Worm (Caenorhabditis elegans): Measurements from ENCODE around the gene srd-4.
A peak's percentile ranks its signal among the peaks of the same experiment; 100 is the strongest.

srd-4 gene

DNA sequence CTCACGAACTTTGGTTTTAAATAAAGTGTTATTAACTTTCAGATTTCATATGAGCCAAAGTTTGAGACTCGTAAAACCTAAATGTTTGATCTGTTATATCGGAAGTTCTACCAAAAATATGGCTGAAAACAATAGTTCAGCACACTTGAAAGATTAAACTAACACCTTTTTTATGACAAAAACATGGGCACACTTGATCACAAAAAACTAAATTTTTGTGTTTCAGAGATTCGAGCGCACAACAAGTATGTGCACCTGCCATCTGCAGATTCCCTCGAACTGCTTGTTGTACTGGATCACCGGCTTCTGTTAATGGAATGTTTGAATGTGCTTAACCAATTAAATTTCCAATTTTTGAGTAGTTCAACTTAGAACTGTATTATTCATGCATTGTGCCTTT lies 31.0 kb upstream of the srd-4 start:
- no peak for TF ChIP-seq sea-2 (GFP tag; optimal IDR thresholded peaks at IDR 0.05)
- TF ChIP-seq nfya-1 (tag; optimal IDR thresholded peaks at IDR 0.05; ENCODE audit: insufficient read depth): no peak
- TF ChIP-seq nhr-25 (tag; optimal IDR thresholded peaks at IDR 0.05): no peak
- no peak for TF ChIP-seq ztf-4 (tag; optimal IDR thresholded peaks at IDR 0.05)
- TF ChIP-seq ceh-16 (tag; optimal IDR thresholded peaks at IDR 0.05): no peak
- no peak for TF ChIP-seq ZK546.5 (tag; optimal IDR thresholded peaks at IDR 0.05)
- TF ChIP-seq ceh-82 (tag; optimal IDR thresholded peaks at IDR 0.05): no peak
- TF ChIP-seq ztf-11 (tag; optimal IDR thresholded peaks at IDR 0.05): no peak
- TF ChIP-seq lin-15B (tag; optimal IDR thresholded peaks at IDR 0.05): no peak
- TF ChIP-seq ceh-28 (tag; optimal IDR thresholded peaks at IDR 0.05): no peak
- TF ChIP-seq hmg-11 (tag; optimal IDR thresholded peaks at IDR 0.05): no peak
- TF ChIP-seq unc-39 (tag; optimal IDR thresholded peaks at IDR 0.05): no peak
- no peak for TF ChIP-seq nhr-43 (tag; optimal IDR thresholded peaks at IDR 0.05; ENCODE audit: poor library complexity, severe bottlenecking)
- no peak for TF ChIP-seq elt-2 (tag; optimal IDR thresholded peaks at IDR 0.05)
- no peak for TF ChIP-seq nhr-11 (tag; optimal IDR thresholded peaks at IDR 0.05)
- TF ChIP-seq ama-1 (optimal IDR thresholded peaks at IDR 0.05): no peak
- no peak for TF ChIP-seq aly-2 (tag; optimal IDR thresholded peaks at IDR 0.05)
- no peak for TF ChIP-seq daf-12 (tag; optimal IDR thresholded peaks at IDR 0.05)
- no peak for TF ChIP-seq eor-1 (tag; optimal IDR thresholded peaks at IDR 0.05)
- TF ChIP-seq nhr-28 (tag; optimal IDR thresholded peaks at IDR 0.05): no peak

DNA sequence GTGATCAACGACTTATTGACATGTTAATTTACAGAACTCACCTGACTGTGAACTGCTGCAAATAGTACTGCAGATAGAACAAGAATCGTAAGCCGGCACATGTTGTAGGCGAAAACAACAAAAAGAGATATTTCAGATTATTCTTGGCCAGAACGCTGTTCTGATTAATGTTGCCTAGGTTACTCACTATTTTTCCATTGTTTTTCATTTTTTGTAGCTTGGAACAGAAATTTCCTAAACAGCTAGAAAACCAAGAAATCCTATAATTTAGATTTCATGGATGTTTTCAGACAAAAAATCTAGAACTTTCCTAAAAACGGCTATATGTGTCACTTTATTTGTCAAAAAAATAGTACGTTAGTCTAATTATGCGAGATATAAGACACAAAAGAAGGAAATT lies 30.2 kb upstream of the srd-4 start, which contains the start of gene C27A7.9:
Gene C27A7.9 (minus strand): TSS at position 101 of the 400 bp plus-strand sequence.
- TF ChIP-seq unc-39 (tag; optimal IDR thresholded peaks at IDR 0.05) (no peak), mdl-1 (tag; optimal IDR thresholded peaks at IDR 0.05) (no peak), elt-3 (tag; optimal IDR thresholded peaks at IDR 0.05) (no peak), ceh-16 (tag; optimal IDR thresholded peaks at IDR 0.05) (no peak), skn-1 (tag; optimal IDR thresholded peaks at IDR 0.05) (no peak), fkh-2 (tag; optimal IDR thresholded peaks at IDR 0.05) (no peak), hmg-11 (tag; optimal IDR thresholded peaks at IDR 0.05) (no peak), aly-2 (tag; optimal IDR thresholded peaks at IDR 0.05) (no peak), nhr-67 (tag; optimal IDR thresholded peaks at IDR 0.05) (no peak), nhr-43 (tag; optimal IDR thresholded peaks at IDR 0.05; ENCODE audit: poor library complexity, severe bottlenecking) (no peak)

DNA sequence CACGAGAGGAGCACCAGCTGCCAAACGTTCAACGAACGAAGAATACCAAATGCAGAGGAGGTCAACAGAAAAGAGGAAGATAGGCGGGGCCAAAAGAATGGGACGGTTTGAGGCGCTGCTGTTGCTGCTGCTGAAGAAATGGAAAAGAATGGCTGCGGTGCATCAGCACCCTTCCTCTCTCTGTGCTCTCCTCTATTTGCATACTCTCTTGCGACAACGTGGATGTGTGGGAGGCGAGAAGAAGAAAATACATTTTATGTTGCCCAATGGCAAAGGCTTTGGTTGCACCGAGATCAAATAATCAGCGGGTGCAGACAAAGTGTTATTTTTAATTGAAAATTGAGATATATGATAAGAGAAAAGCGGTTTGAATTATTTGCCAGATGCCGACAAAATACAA lies 26.4 kb upstream of the srd-4 start:
- TF ChIP-seq ztf-4 (tag; optimal IDR thresholded peaks at IDR 0.05) (no peak), elt-1 (tag; optimal IDR thresholded peaks at IDR 0.05) (no peak), aly-2 (tag; optimal IDR thresholded peaks at IDR 0.05) (no peak), nfya-1 (tag; optimal IDR thresholded peaks at IDR 0.05; ENCODE audit: insufficient read depth) (peak; percentile 25), egl-27 (tag; optimal IDR thresholded peaks at IDR 0.05) (no peak)

DNA sequence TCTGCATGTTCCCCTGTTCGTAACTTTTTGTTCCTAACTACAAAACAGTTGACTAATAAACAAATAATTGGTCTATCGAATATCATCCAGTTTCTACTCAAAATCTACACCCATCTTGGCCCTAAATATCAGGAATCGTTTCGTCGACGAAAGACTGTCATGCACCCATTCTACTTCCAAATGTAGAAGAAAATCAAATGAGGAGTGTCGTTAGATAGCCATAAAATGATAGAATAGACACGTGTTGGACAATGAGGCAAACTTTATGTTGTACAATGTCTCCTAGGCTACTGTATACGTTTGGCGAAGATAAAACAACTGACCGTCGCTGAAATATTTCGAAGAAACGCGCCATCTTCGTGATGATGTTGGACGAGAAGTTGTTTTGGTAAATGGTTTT lies 24.8 kb upstream of the srd-4 start:
- peak; percentile 35 for TF ChIP-seq egl-5 (tag; optimal IDR thresholded peaks at IDR 0.05)
- TF ChIP-seq fos-1 (tag; optimal IDR thresholded peaks at IDR 0.05): no peak
- no peak for TF ChIP-seq nhr-28 (tag; optimal IDR thresholded peaks at IDR 0.05)
- TF ChIP-seq jun-1 (tag; optimal IDR thresholded peaks at IDR 0.05): no peak
- no peak for TF ChIP-seq nhr-11 (tag; optimal IDR thresholded peaks at IDR 0.05)
- TF ChIP-seq nhr-25 (tag; optimal IDR thresholded peaks at IDR 0.05): peak; percentile 51

DNA sequence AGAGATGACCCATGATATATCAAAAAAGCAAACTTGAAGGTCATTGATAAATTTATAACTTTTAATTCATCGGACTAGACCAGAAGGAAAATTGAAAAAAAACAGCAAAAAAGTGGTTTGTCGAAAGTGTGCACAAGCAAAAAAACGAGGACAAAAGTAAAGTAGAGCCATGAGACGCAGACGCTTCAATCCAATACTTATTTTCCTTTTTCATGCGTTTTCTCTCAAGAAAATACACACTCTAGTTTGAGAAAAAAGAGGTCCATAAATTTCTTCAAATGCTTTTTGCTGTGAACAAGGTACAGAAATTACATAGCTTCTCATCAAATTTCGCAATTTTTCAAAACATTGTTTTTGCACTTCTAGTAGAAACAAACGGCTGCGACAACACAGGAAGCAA lies 23.6 kb upstream of the srd-4 start:
- TF ChIP-seq hmg-11 (tag; optimal IDR thresholded peaks at IDR 0.05) (peak; percentile 34), daf-12 (tag; optimal IDR thresholded peaks at IDR 0.05) (no peak), unc-39 (tag; optimal IDR thresholded peaks at IDR 0.05) (no peak), skn-1 (tag; optimal IDR thresholded peaks at IDR 0.05) (no peak), unc-62 (GFP tag; optimal IDR thresholded peaks at IDR 0.05) (no peak), nhr-12 (tag; optimal IDR thresholded peaks at IDR 0.05) (no peak), nhr-23 (tag; optimal IDR thresholded peaks at IDR 0.05) (no peak), nfya-1 (tag; optimal IDR thresholded peaks at IDR 0.05; ENCODE audit: insufficient read depth) (peak; percentile 15), fkh-10 (GFP tag; optimal IDR thresholded peaks at IDR 0.05) (no peak), tbx-2 (tag; optimal IDR thresholded peaks at IDR 0.05) (no peak), ceh-28 (tag; optimal IDR thresholded peaks at IDR 0.05) (no peak), ceh-16 (tag; optimal IDR thresholded peaks at IDR 0.05) (no peak), lin-15B (tag; optimal IDR thresholded peaks at IDR 0.05) (no peak), nhr-11 (tag; optimal IDR thresholded peaks at IDR 0.05) (no peak), ceh-9 (tag; optimal IDR thresholded peaks at IDR 0.05) (no peak), zag-1 (tag; optimal IDR thresholded peaks at IDR 0.05) (no peak)

Measured in whole organism, L3 larva.